Fruit fly (Drosophila melanogaster) whole organism, embryonic: ENCODE measurements around the gene CG2493.

Source experiments
- Asciz ChIP-seq: fragments of 200-800 bp; sonication (Bioruptor generic); optimal IDR thresholded peaks from 2 replicates; lab custom pipeline; 2017; ENCODE audit warnings: missing biosample characterization, mild to moderate bottlenecking, missing genetic modification characterization, missing genetic modification reagents
- Atf3 ChIP-seq: fragments of 200-800 bp; sonication (Bioruptor generic); optimal IDR thresholded peaks from 3 replicates; lab custom pipeline; 2016; ENCODE audit warnings: missing biosample characterization, missing genetic modification characterization
- Blimp-1 ChIP-seq: fragments of 200-800 bp; sonication (Bioruptor generic); optimal IDR thresholded peaks from 3 replicates; lab custom pipeline; 2018; ENCODE audit warnings: missing biosample characterization, missing genetic modification characterization, mild to moderate bottlenecking, moderate library complexity, missing genetic modification reagents
- CG11085 ChIP-seq: fragments of 200-800 bp; sonication (Bioruptor generic); IDR thresholded peaks from 2 replicates; pipeline ENCODE4 v1.3.6; 2022; ENCODE audit warnings: missing biosample characterization, missing genetic modification characterization
- CG12219 ChIP-seq: fragments of 200-800 bp; sonication (Bioruptor generic); optimal IDR thresholded peaks from 3 replicates; lab custom pipeline; 2018; ENCODE audit warnings: missing biosample characterization, mild to moderate bottlenecking, missing genetic modification characterization
- CG12744 ChIP-seq: fragments of 200-800 bp; sonication (Bioruptor generic); optimal IDR thresholded peaks from 2 replicates; lab custom pipeline; 2016; ENCODE audit warnings: missing biosample characterization, missing genetic modification characterization
- CG13775 ChIP-seq: fragments of 200-800 bp; sonication (Bioruptor generic); optimal IDR thresholded peaks from 3 replicates; lab custom pipeline; 2017; ENCODE audit warnings: missing biosample characterization, mild to moderate bottlenecking, missing genetic modification characterization
- CG15514 ChIP-seq: fragments of 200-800 bp; sonication (Bioruptor generic); optimal IDR thresholded peaks from 3 replicates; lab custom pipeline; 2017; ENCODE audit warnings: missing biosample characterization, missing genetic modification characterization, mild to moderate bottlenecking, moderate library complexity, missing genetic modification reagents
- CG15601 ChIP-seq: fragments of 200-800 bp; sonication (Bioruptor generic); optimal IDR thresholded peaks from 3 replicates; lab custom pipeline; 2019; ENCODE audit warnings: missing biosample characterization, mild to moderate bottlenecking, missing genetic modification characterization, moderate library complexity
- CG15696 ChIP-seq: fragments of 200-800 bp; sonication (Bioruptor generic); optimal IDR thresholded peaks from 2 replicates; lab custom pipeline; 2019; ENCODE audit warnings: missing biosample characterization, mild to moderate bottlenecking, missing genetic modification characterization, moderate library complexity
- CG16813 ChIP-seq: fragments of 200-800 bp; sonication (Bioruptor generic); IDR thresholded peaks from 3 replicates; pipeline ENCODE4 v1.3.6; 2022; ENCODE audit warnings: missing biosample characterization, missing genetic modification characterization; ENCODE audit not compliant: partially characterized antibody
- CG17186 ChIP-seq: fragments of 200-800 bp; sonication (Bioruptor generic); optimal IDR thresholded peaks from 3 replicates; lab custom pipeline; 2017; ENCODE audit warnings: missing biosample characterization, missing genetic modification reagents, missing genetic modification characterization
- CG18262 ChIP-seq: fragments of 200-800 bp; optimal IDR thresholded peaks from 3 replicates; lab custom pipeline; 2019; ENCODE audit warnings: missing biosample characterization, mild to moderate bottlenecking, missing genetic modification characterization, moderate library complexity
- CG2202 ChIP-seq: fragments of 200-800 bp; sonication (Bioruptor generic); optimal IDR thresholded peaks from 2 replicates; lab custom pipeline; 2018; ENCODE audit warnings: missing biosample characterization, mild to moderate bottlenecking, missing genetic modification characterization
- CG32772 ChIP-seq: fragments of 200-800 bp; sonication (Bioruptor generic); IDR thresholded peaks from 2 replicates; pipeline ENCODE4 v1.3.6; 2022; ENCODE audit warnings: missing biosample characterization, missing genetic modification characterization
- CG42726 ChIP-seq: fragments of 200-800 bp; sonication (Bioruptor generic); IDR thresholded peaks from 2 replicates; pipeline ENCODE4 v1.3.6; 2022; ENCODE audit warnings: missing biosample characterization, missing genetic modification characterization; ENCODE audit not compliant: partially characterized antibody
- CG4424 ChIP-seq: fragments of 200-800 bp; sonication (Bioruptor generic); optimal IDR thresholded peaks from 3 replicates; lab custom pipeline; 2016; ENCODE audit warnings: missing biosample characterization, missing genetic modification characterization
- CG7372 ChIP-seq: fragments of 200-800 bp; sonication (Bioruptor generic); IDR thresholded peaks from 2 replicates; pipeline ENCODE4 v1.3.6; 2022; ENCODE audit warnings: missing biosample characterization, missing genetic modification characterization
- CG8944 ChIP-seq: fragments of 200-800 bp; sonication (Bioruptor generic); optimal IDR thresholded peaks from 3 replicates; lab custom pipeline; 2016; ENCODE audit warnings: missing biosample characterization, missing genetic modification characterization
- CG9437 ChIP-seq: fragments of 200-800 bp; sonication (Bioruptor generic); optimal IDR thresholded peaks from 2 replicates; lab custom pipeline; 2018; ENCODE audit warnings: missing biosample characterization, mild to moderate bottlenecking, missing genetic modification characterization
- Dad ChIP-seq: fragments of 200-800 bp; sonication (Bioruptor generic); optimal IDR thresholded peaks from 3 replicates; lab custom pipeline; 2016; ENCODE audit warnings: missing biosample characterization, missing genetic modification characterization
- Med ChIP-seq: fragments of 200-800 bp; sonication (Bioruptor generic); peaks from one replicate; lab custom pipeline; 2016; ENCODE audit warnings: missing biosample characterization, missing genetic modification characterization, mild to moderate bottlenecking, inconsistent platforms, moderate library complexity
- Mes4 ChIP-seq: fragments of 200-800 bp; sonication (Bioruptor generic); optimal IDR thresholded peaks from 2 replicates; lab custom pipeline; 2016; ENCODE audit warnings: missing biosample characterization, missing genetic modification characterization
- NK7.1 ChIP-seq: fragments of 200-800 bp; sonication (Bioruptor generic); optimal IDR thresholded peaks from 3 replicates; lab custom pipeline; 2016; ENCODE audit warnings: missing biosample characterization, missing genetic modification characterization
- Oaz ChIP-seq: fragments of 200-800 bp; sonication (Bioruptor generic); IDR thresholded peaks from 2 replicates; pipeline ENCODE4 v1.3.6; 2022; ENCODE audit warnings: missing biosample characterization, missing genetic modification characterization
- Stat92E ChIP-seq, 3 experiments: fragments of >200 bp in 2 of 3; fragments of 200-800 bp in 1 of 3; sonication (Bioruptor generic) in 1 of 3; optimal IDR thresholded peaks; 2 replicates each; lab custom pipeline; 2017 to 2019; ENCODE audit warnings: missing biosample characterization in 3 of 3, missing genetic modification characterization in 3 of 3, mild to moderate bottlenecking in 1 of 3, moderate library complexity in 1 of 3
- btn ChIP-seq: fragments of 200-800 bp; sonication (Bioruptor generic); optimal IDR thresholded peaks from 2 replicates; lab custom pipeline; 2016; ENCODE audit warnings: missing biosample characterization, missing genetic modification characterization
- croc ChIP-seq: fragments of 200-800 bp; sonication (Bioruptor generic); conservative IDR thresholded peaks from 3 replicates; pipeline ENCODE4 v1.3.6; 2022; ENCODE audit warnings: missing biosample characterization, missing genetic modification characterization
- crol ChIP-seq: fragments of 200-800 bp; sonication (Bioruptor generic); IDR thresholded peaks from 2 replicates; pipeline ENCODE4 v1.3.6; 2022; ENCODE audit warnings: missing biosample characterization, missing genetic modification characterization
- dan ChIP-seq: fragments of 200-800 bp; sonication (Bioruptor generic); IDR thresholded peaks from 2 replicates; pipeline ENCODE4 v1.3.6; 2022; ENCODE audit warnings: missing biosample characterization, missing genetic modification characterization
- fd3F ChIP-seq: fragments of 200-800 bp; sonication (Bioruptor generic); optimal IDR thresholded peaks from 2 replicates; lab custom pipeline; 2018; ENCODE audit warnings: missing biosample characterization, mild to moderate bottlenecking, missing genetic modification characterization, moderate library complexity
- gcm ChIP-seq: fragments of 200-800 bp; sonication (Bioruptor generic); optimal IDR thresholded peaks from 2 replicates; lab custom pipeline; 2019; ENCODE audit warnings: missing biosample characterization, mild to moderate bottlenecking, missing genetic modification characterization, moderate library complexity
- grn ChIP-seq: fragments of 200-800 bp; sonication (Bioruptor generic); optimal IDR thresholded peaks from 3 replicates; lab custom pipeline; 2017; ENCODE audit warnings: missing biosample characterization, missing genetic modification characterization
- ken ChIP-seq: fragments of 200-800 bp; sonication (Bioruptor generic); IDR thresholded peaks from 3 replicates; pipeline ENCODE4 v1.3.6; 2022; ENCODE audit warnings: missing biosample characterization, missing genetic modification characterization
- mld ChIP-seq: fragments of 200-800 bp; sonication (Bioruptor generic); IDR thresholded peaks from 3 replicates; pipeline ENCODE4 v1.3.6; 2022; ENCODE audit warnings: missing biosample characterization, missing genetic modification characterization; ENCODE audit not compliant: partially characterized antibody
- nmo ChIP-seq: fragments of 200-800 bp; sonication (Bioruptor generic); optimal IDR thresholded peaks from 2 replicates; lab custom pipeline; 2018; ENCODE audit warnings: missing biosample characterization, mild to moderate bottlenecking, missing genetic modification characterization, moderate library complexity
- oc ChIP-seq: fragments of 200-800 bp; sonication (Bioruptor generic); optimal IDR thresholded peaks from 2 replicates; lab custom pipeline; 2018; ENCODE audit warnings: missing biosample characterization, mild to moderate bottlenecking, missing genetic modification characterization, moderate library complexity
- pan ChIP-seq, 4 experiments: fragments of >200 bp in 3 of 4; fragments of 200-800 bp in 1 of 4; sonication (Bioruptor generic) in 1 of 4; optimal IDR thresholded peaks in 3 of 4; IDR thresholded peaks in 1 of 4; 2 replicates each; pipeline versions ENCODE4 v1.3.6 to Lab custom; 2017 to 2022; ENCODE audit warnings: missing biosample characterization in 2 of 4, missing genetic modification characterization in 2 of 4, mixed read lengths in 1 of 4
- phol ChIP-seq: fragments of 200-800 bp; sonication (Bioruptor generic); optimal IDR thresholded peaks from 3 replicates; lab custom pipeline; 2018; ENCODE audit warnings: missing biosample characterization, mild to moderate bottlenecking, missing genetic modification characterization, moderate library complexity
- pnt ChIP-seq: fragments of 200-800 bp; sonication (Bioruptor generic); optimal IDR thresholded peaks from 3 replicates; lab custom pipeline; 2016; ENCODE audit warnings: missing biosample characterization, missing genetic modification characterization
- pzg ChIP-seq: fragments of 200-800 bp; sonication (Bioruptor generic); optimal IDR thresholded peaks from 3 replicates; lab custom pipeline; 2018; ENCODE audit warnings: missing biosample characterization, mild to moderate bottlenecking, missing genetic modification characterization, moderate library complexity
- ranshi ChIP-seq: fragments of 200-800 bp; sonication (Bioruptor generic); IDR thresholded peaks from 2 replicates; pipeline ENCODE4 v1.3.6; 2022; ENCODE audit warnings: missing biosample characterization, missing genetic modification characterization
- schlank ChIP-seq: fragments of 200-800 bp; sonication (Bioruptor generic); optimal IDR thresholded peaks from 2 replicates; lab custom pipeline; 2018; ENCODE audit warnings: missing biosample characterization, mild to moderate bottlenecking, missing genetic modification characterization
- shn ChIP-seq: fragments of 200-800 bp; sonication (Bioruptor generic); optimal IDR thresholded peaks from 3 replicates; lab custom pipeline; 2016; ENCODE audit warnings: missing biosample characterization, missing genetic modification characterization
- slp2 ChIP-seq: fragments of 200-800 bp; sonication (Bioruptor generic); optimal IDR thresholded peaks from 2 replicates; lab custom pipeline; 2016; ENCODE audit warnings: missing biosample characterization, missing genetic modification characterization
- stwl ChIP-seq: fragments of 200-800 bp; sonication (Bioruptor generic); optimal IDR thresholded peaks from 3 replicates; lab custom pipeline; 2018; ENCODE audit warnings: missing biosample characterization, mild to moderate bottlenecking, missing genetic modification characterization, moderate library complexity
- twi ChIP-seq: fragments of 200-800 bp; optimal IDR thresholded peaks from 2 replicates; lab custom pipeline; 2019; ENCODE audit warnings: missing biosample characterization, mild to moderate bottlenecking, missing genetic modification characterization, moderate library complexity
- unpg ChIP-seq: fragments of 200-800 bp; sonication (Bioruptor generic); optimal IDR thresholded peaks from 3 replicates; lab custom pipeline; 2018; ENCODE audit warnings: missing biosample characterization, mild to moderate bottlenecking, missing genetic modification characterization, moderate library complexity
- wdn ChIP-seq: fragments of 200-800 bp; sonication (Bioruptor generic); IDR thresholded peaks from 2 replicates; pipeline ENCODE4 v1.3.6; 2022; ENCODE audit warnings: missing biosample characterization, missing genetic modification characterization

Gene CG2493

DNA sequence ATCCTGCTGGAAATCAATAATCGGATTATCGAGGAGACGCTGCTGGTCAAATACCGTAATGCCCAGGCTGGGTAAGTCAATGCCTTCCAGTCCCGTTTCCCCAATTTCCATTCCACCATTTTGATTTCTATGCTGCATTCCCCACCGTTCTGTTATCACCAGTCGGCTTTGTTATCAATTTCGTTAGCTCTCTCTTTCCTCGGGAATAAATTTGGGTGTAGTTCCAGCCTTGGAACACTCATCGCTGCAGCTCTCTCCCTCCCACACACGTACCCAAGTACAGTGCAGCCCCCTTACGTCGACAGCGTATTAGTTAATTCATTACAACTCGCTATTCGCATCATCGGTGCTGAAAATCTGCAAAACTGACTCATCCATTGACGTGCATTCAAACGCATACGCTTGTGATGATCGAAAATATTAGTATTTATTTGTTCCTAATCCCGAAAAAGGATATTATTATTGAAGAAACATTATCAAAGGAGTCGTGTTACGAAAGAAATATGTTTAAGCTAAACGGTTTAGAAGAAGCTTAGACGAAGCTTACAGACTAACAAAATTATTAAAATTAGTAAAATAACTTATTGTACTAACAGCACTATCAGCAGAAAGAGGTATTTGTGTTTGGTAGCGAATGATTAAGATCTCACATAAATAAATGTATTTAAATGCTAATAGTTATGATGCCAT, 45.5 kb downstream of the CG2493 start (continued):
- TF ChIP-seq croc (GFP tag; lab: Robert Waterston, UW): no peak
- no peak for TF ChIP-seq CG9437 (GFP tag; lab: Kevin White, UChicago)
- no peak for TF ChIP-seq Atf3 (GFP tag; lab: Kevin White, UChicago)
- no peak for TF ChIP-seq ken (GFP tag; lab: Robert Waterston, UW)
- no peak for TF ChIP-seq CG17186 (GFP tag; lab: Kevin White, UChicago)
- TF ChIP-seq CG15514 (GFP tag; lab: Kevin White, UChicago): no peak
- TF ChIP-seq nmo: no peak
- TF ChIP-seq oc (tag; lab: Kevin White, UChicago): no peak
- TF ChIP-seq Blimp-1 (GFP tag; lab: Kevin White, UChicago): no peak
- TF ChIP-seq CG4424 (GFP tag; lab: Kevin White, UChicago): peak; percentile 5
- no peak for TF ChIP-seq CG16813
- TF ChIP-seq ranshi (GFP tag; lab: Robert Waterston, UW): 0 out of 2 replicates have a peak, but pooled peaks have one; percentile 15
- no peak for TF ChIP-seq slp2 (GFP tag; lab: Kevin White, UChicago)
- TF ChIP-seq CG18262 (tag; lab: Kevin White, UChicago): no peak
- no peak for TF ChIP-seq CG2202 (tag; lab: Kevin White, UChicago)
- TF ChIP-seq NK7.1 (GFP tag; lab: Kevin White, UChicago): no peak
- no peak for TF ChIP-seq Dad (GFP tag; lab: Kevin White, UChicago)
- no peak for TF ChIP-seq btn
- TF ChIP-seq stwl (tag; lab: Kevin White, UChicago): no peak
- no peak for TF ChIP-seq CG32772
- no peak for TF ChIP-seq pan (optimal IDR thresholded peaks at IDR 0.05; lab: Kevin White, UChicago)
- peak in 1 of 2 experiments; percentile 44 for TF ChIP-seq pan (GFP tag; optimal IDR thresholded peaks at IDR 0.05 in 1 of 2, IDR thresholded peaks at IDR 0.05 in 1 of 2)
- TF ChIP-seq Stat92E (GFP tag; optimal IDR thresholded peaks at IDR 0.05; lab: Kevin White, UChicago): no peak
- TF ChIP-seq CG11085: no peak
- no peak for TF ChIP-seq CG15601 (tag; lab: Kevin White, UChicago)
- TF ChIP-seq phol (tag; lab: Kevin White, UChicago): peak; percentile 48
- no peak for TF ChIP-seq mld
- TF ChIP-seq pnt: no peak
- no peak for TF ChIP-seq twi
- no peak for TF ChIP-seq Asciz
- TF ChIP-seq schlank (tag; lab: Kevin White, UChicago): no peak
- no peak for TF ChIP-seq wdn
- TF ChIP-seq CG12219: no peak
- TF ChIP-seq CG12744 (GFP tag; lab: Kevin White, UChicago): no peak
- no peak for TF ChIP-seq shn
- TF ChIP-seq dan (GFP tag; lab: Robert Waterston, UW): no peak
- no peak for TF ChIP-seq Mes4 (GFP tag; lab: Kevin White, UChicago)
- peak; percentile 32 for TF ChIP-seq grn
- TF ChIP-seq CG42726 (GFP tag; lab: Robert Waterston, UW): no peak
- no peak for TF ChIP-seq unpg (GFP tag; lab: Kevin White, UChicago)
- no peak for TF ChIP-seq CG8944 (GFP tag; lab: Kevin White, UChicago)
- peak; percentile 82 for TF ChIP-seq Med
- no peak for TF ChIP-seq fd3F
- TF ChIP-seq CG7372: no peak
- no peak for TF ChIP-seq gcm
- no peak for TF ChIP-seq pzg (GFP tag; lab: Kevin White, UChicago)
- TF ChIP-seq CG13775: no peak
- peak; percentile 87 for TF ChIP-seq crol
- TF ChIP-seq Oaz (GFP tag; lab: Robert Waterston, UW): no peak
- no peak for TF ChIP-seq CG15696
